Fruit fly (Drosophila melanogaster) whole organism, pupa: Measurements from ENCODE around the gene CG12229.

Experiments
- CG14655 ChIP-seq: fragments of 200-800 bp; sonication (Bioruptor generic); optimal IDR thresholded peaks from 3 replicates; lab custom pipeline; 2017; ENCODE audit warnings: mild to moderate bottlenecking, missing biosample characterization, missing genetic modification reagents, missing genetic modification characterization
- CG32121 ChIP-seq: fragments of 200-800 bp; sonication (Bioruptor generic); IDR thresholded peaks from 2 replicates; pipeline ENCODE4 v1.3.6; 2022; ENCODE audit warnings: missing biosample characterization, missing genetic modification characterization
- CG4496 ChIP-seq: fragments of 200-800 bp; sonication (Bioruptor generic); IDR thresholded peaks from 3 replicates; pipeline ENCODE4 v1.3.6; 2022; ENCODE audit warnings: missing biosample characterization, missing genetic modification characterization
- CG8159 ChIP-seq: fragments of 200-800 bp; sonication (Bioruptor generic); optimal IDR thresholded peaks from 3 replicates; lab custom pipeline; 2018; ENCODE audit warnings: missing biosample characterization, mild to moderate bottlenecking, missing genetic modification characterization, moderate library complexity
- CG8301 ChIP-seq: fragments of 200-800 bp; sonication (Bioruptor generic); optimal IDR thresholded peaks from 2 replicates; lab custom pipeline; 2018; ENCODE audit warnings: missing biosample characterization, mild to moderate bottlenecking, missing genetic modification characterization
- CG9948 ChIP-seq: fragments of 200-800 bp; sonication (Bioruptor generic); optimal IDR thresholded peaks from 2 replicates; lab custom pipeline; 2018; ENCODE audit warnings: missing biosample characterization, mild to moderate bottlenecking, missing genetic modification characterization, moderate library complexity
- EcR ChIP-seq: fragments of 200-800 bp; sonication (Bioruptor generic); optimal IDR thresholded peaks from 3 replicates; lab custom pipeline; 2019; ENCODE audit warnings: missing biosample characterization, missing genetic modification characterization, mild to moderate bottlenecking, moderate library complexity, missing genetic modification reagents
- Pif1B ChIP-seq: fragments of 200-800 bp; sonication (Bioruptor generic); optimal IDR thresholded peaks from 3 replicates; lab custom pipeline; 2016; ENCODE audit warnings: missing biosample characterization, missing genetic modification characterization
- Snoo ChIP-seq: fragments of 200-800 bp; sonication (Bioruptor generic); optimal IDR thresholded peaks from 3 replicates; lab custom pipeline; 2017; ENCODE audit warnings: missing biosample characterization, mild to moderate bottlenecking, missing genetic modification characterization, inconsistent platforms
- rn ChIP-seq: fragments of 200-800 bp; sonication (Bioruptor generic); IDR thresholded peaks from 2 replicates; pipeline ENCODE4 v1.3.6; 2022; ENCODE audit warnings: missing biosample characterization, missing genetic modification characterization

dm6 chr3L:17432947-17433346 is 3.3 kb downstream of the CG12229 start, which contains the start of gene frc:
- no peak for TF ChIP-seq CG14655 (GFP tag; lab: Kevin White, UChicago)
- TF ChIP-seq Snoo (tag; lab: Kevin White, UChicago): no peak
- TF ChIP-seq EcR (GFP tag; lab: Kevin White, UChicago): no peak
- no peak for TF ChIP-seq CG8301 (tag; lab: Kevin White, UChicago)
- no peak for TF ChIP-seq CG8159
- no peak for TF ChIP-seq Pif1B
- TF ChIP-seq CG4496 (GFP tag; lab: Robert Waterston, UW): peak; percentile 61; the same call in 2 of the 3 replicates
- no peak for TF ChIP-seq CG9948 (tag; lab: Kevin White, UChicago)
- TF ChIP-seq rn (GFP tag; lab: Robert Waterston, UW): no peak
- peak; percentile 43; the same call in 1 of the 2 replicates for TF ChIP-seq CG32121 (GFP tag; lab: Robert Waterston, UW)
